Worm (Caenorhabditis elegans): Measurements from ENCODE around the gene B0294.1.
A peak's percentile ranks its signal among the peaks of the same experiment; 100 is the strongest.

B0294.1 gene

ce11 chrX:1891887-1892286, 5.3 kb downstream of the B0294.1 start, which contains the start of gene B0294.3:
B0294.3 (plus strand) TSS chrX:1892187.
- TF ChIP-seq lin-40 (tag; optimal IDR thresholded peaks at IDR 0.05), result no peak
- TF ChIP-seq snpc-1.1 (tag; optimal IDR thresholded peaks at IDR 0.05; ENCODE audit: insufficient read depth), result no peak
- TF ChIP-seq Y67H2A.10 (GFP tag; conservative IDR thresholded peaks at IDR 0.05), result no peak
- no peak for TF ChIP-seq Y53F4B.3 (GFP tag; IDR thresholded peaks at IDR 0.05)
- no peak for TF ChIP-seq efl-1 (GFP tag; optimal IDR thresholded peaks at IDR 0.05)
- no peak for TF ChIP-seq ztf-26 (tag; optimal IDR thresholded peaks at IDR 0.05)
- no peak for TF ChIP-seq akir-1 (GFP tag; optimal IDR thresholded peaks at IDR 0.05)
- TF ChIP-seq unc-62 (GFP tag; optimal IDR thresholded peaks at IDR 0.05), result no peak

DNA sequence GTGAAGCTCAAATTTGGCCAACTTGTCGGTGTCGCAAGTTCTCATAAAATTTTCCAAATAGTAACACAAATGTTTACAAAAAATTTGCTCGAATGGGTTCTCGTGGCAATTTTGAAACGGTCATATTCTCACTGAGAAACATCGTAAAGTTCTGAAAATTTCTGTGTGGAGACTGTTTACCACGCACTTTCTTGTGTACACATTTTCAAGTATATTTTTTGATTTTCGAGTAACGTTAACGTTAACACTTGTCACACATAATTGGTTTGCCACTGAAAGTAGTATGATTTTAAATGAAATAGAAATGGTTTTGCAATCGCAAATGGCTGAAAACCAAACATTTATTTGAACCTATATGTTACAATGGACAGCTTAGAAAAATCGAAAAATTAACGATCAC, 6.3 kb downstream of the B0294.1 start:
- no peak for TF ChIP-seq snpc-4 (GFP tag; optimal IDR thresholded peaks at IDR 0.05)
- TF ChIP-seq snpc-4 (tag; optimal IDR thresholded peaks at IDR 0.05), result no peak
- no peak for TF ChIP-seq let-526 (GFP tag; IDR thresholded peaks at IDR 0.05)
- no peak for TF ChIP-seq F10E7.11 (tag; optimal IDR thresholded peaks at IDR 0.05)
- no peak for TF ChIP-seq cebp-1 (GFP tag; IDR thresholded peaks at IDR 0.05)
- no peak for TF ChIP-seq cebp-1 (tag; optimal IDR thresholded peaks at IDR 0.05)
- TF ChIP-seq F39B2.1 (GFP tag; IDR thresholded peaks at IDR 0.05), result no peak
- TF ChIP-seq ztf-25 (GFP tag; IDR thresholded peaks at IDR 0.05), result no peak
- TF ChIP-seq madf-6 (GFP tag; IDR thresholded peaks at IDR 0.05), result no peak
- TF ChIP-seq nhr-179 (tag; optimal IDR thresholded peaks at IDR 0.05), result no peak

ce11 chrX:1888445-1889035, 8.6 kb downstream of the B0294.1 start:
- TF ChIP-seq pbrm-1 (GFP tag; IDR thresholded peaks at IDR 0.05), result no peak
- peak; percentile 61 for TF ChIP-seq tbp1 (GFP tag; optimal IDR thresholded peaks at IDR 0.05)
- TF ChIP-seq B0336.3 (GFP tag; IDR thresholded peaks at IDR 0.05), result peak; percentile 83
- TF ChIP-seq chd-7 (tag; optimal IDR thresholded peaks at IDR 0.05), result peak; percentile 9
- TF ChIP-seq ekl-4 (GFP tag; IDR thresholded peaks at IDR 0.05), result no peak
- TF ChIP-seq F22D6.2 (tag; optimal IDR thresholded peaks at IDR 0.05), result peak; percentile 37
- TF ChIP-seq K12H6.12 (tag; optimal IDR thresholded peaks at IDR 0.05), result peak; percentile 63
- TF ChIP-seq ztf-26 (tag; optimal IDR thresholded peaks at IDR 0.05), result peak; percentile 41
- TF ChIP-seq die-1 (tag; optimal IDR thresholded peaks at IDR 0.05), result no peak
- peak; percentile 61 for TF ChIP-seq somi-1 (GFP tag; optimal IDR thresholded peaks at IDR 0.05)
- no peak for TF ChIP-seq lir-1 (GFP tag; conservative IDR thresholded peaks at IDR 0.05)
- peak; percentile 40 for TF ChIP-seq B0261.1 (tag; optimal IDR thresholded peaks at IDR 0.05)
- peak; percentile 10 for TF ChIP-seq nhr-90 (tag; optimal IDR thresholded peaks at IDR 0.05)
- no peak for TF ChIP-seq lag-1 (GFP tag; IDR thresholded peaks at IDR 0.05)
- no peak for TF ChIP-seq cebp-1 (GFP tag; IDR thresholded peaks at IDR 0.05)
- peak; percentile 80 for TF ChIP-seq cebp-1 (tag; optimal IDR thresholded peaks at IDR 0.05)
- no peak for TF ChIP-seq snpc-4 (GFP tag; optimal IDR thresholded peaks at IDR 0.05)
- TF ChIP-seq snpc-4 (tag; optimal IDR thresholded peaks at IDR 0.05), result peak in 2 of 4 experiments; percentile 15 to 29
- TF ChIP-seq Y56A3A.18 (GFP tag; IDR thresholded peaks at IDR 0.05), result peak; percentile 90; the same call in 1 of the 2 replicates
- peak in 1 of 3 experiments; percentile 81 for TF ChIP-seq lin-35 (GFP tag; optimal IDR thresholded peaks at IDR 0.05)
- peak; percentile 43 for TF ChIP-seq F57A8.1 (GFP tag; optimal IDR thresholded peaks at IDR 0.05)
- TF ChIP-seq egl-18 (GFP tag; IDR thresholded peaks at IDR 0.05), result no peak
- peak; percentile 50 for TF ChIP-seq nhr-80 (tag; optimal IDR thresholded peaks at IDR 0.05)
- TF ChIP-seq madf-8 (GFP tag; conservative IDR thresholded peaks at IDR 0.05), result no peak
- peak; percentile 51 for TF ChIP-seq madf-10 (tag; optimal IDR thresholded peaks at IDR 0.05)
- peak; percentile 62; the same call in 1 of the 2 replicates for TF ChIP-seq rcor-1 (GFP tag; IDR thresholded peaks at IDR 0.05)
- TF ChIP-seq rec-8 (tag; optimal IDR thresholded peaks at IDR 0.05), result no peak
- peak; percentile 85 for TF ChIP-seq K11D2.4 (GFP tag; IDR thresholded peaks at IDR 0.05)
- TF ChIP-seq bed-1 (GFP tag; IDR thresholded peaks at IDR 0.05), result no peak
- TF ChIP-seq F23B12.7 (tag; optimal IDR thresholded peaks at IDR 0.05; ENCODE audit: insufficient read depth), result no peak
- TF ChIP-seq lin-54 (GFP tag; optimal IDR thresholded peaks at IDR 0.05), result peak; percentile 37
- no peak for TF ChIP-seq attf-3 (GFP tag; conservative IDR thresholded peaks at IDR 0.05)

Data from whole organism, young adult.